Worm (Caenorhabditis elegans) whole organism, young adult: ENCODE data around the gene F59B10.2.

Experiments
- D2030.7 ChIP-seq: fragments of 200-800 bp; sonication (Bioruptor generic); IDR thresholded peaks from 2 replicates; pipeline ENCODE4 v1.3.6; 2022; ENCODE audit warnings: missing genetic modification reagents, missing genetic modification characterization, missing compliant biosample characterization
- T26A5.8 ChIP-seq: sonication (generic microtip); optimal IDR thresholded peaks from 2 replicates; lab custom pipeline; 2016; ENCODE audit warnings: missing genetic modification characterization, missing compliant biosample characterization
- ama-1 ChIP-seq, 3 experiments: fragments of 150-350 bp in 1 of 3; sonication (generic microtip) in 2 of 3; optimal IDR thresholded peaks; 2 replicates each; lab custom pipeline; 2014 to 2018; ENCODE audit warnings: missing biosample characterization in 2 of 3, missing genetic modification characterization in 2 of 3, missing genetic modification reagents in 2 of 3
- attf-3 ChIP-seq: fragments of 200-800 bp; sonication (Bioruptor generic); conservative IDR thresholded peaks from 2 replicates; pipeline ENCODE4 v1.3.6; 2022; ENCODE audit warnings: missing genetic modification reagents, missing genetic modification characterization, missing compliant biosample characterization
- ceh-100 ChIP-seq: fragments of 200-800 bp; sonication (Bioruptor generic); IDR thresholded peaks from 2 replicates; pipeline ENCODE4 v1.3.6; 2022; ENCODE audit warnings: missing genetic modification reagents, missing genetic modification characterization, missing compliant biosample characterization
- efl-1 ChIP-seq: fragments of 150-350 bp; optimal IDR thresholded peaks from 2 replicates; lab custom pipeline; 2014; ENCODE audit warnings: missing biosample characterization, missing genetic modification reagents, missing genetic modification characterization
- egl-44 ChIP-seq: fragments of 200-800 bp; sonication (Bioruptor generic); IDR thresholded peaks from 2 replicates; pipeline ENCODE4 v1.3.6; 2022; ENCODE audit warnings: missing genetic modification reagents, missing genetic modification characterization, missing compliant biosample characterization
- egrh-3 ChIP-seq: fragments of 200-800 bp; sonication (Bioruptor generic); IDR thresholded peaks from 2 replicates; pipeline ENCODE4 v1.3.6; 2022; ENCODE audit warnings: missing genetic modification reagents, missing genetic modification characterization, missing compliant biosample characterization
- ets-4 ChIP-seq: fragments of 200-800 bp; sonication (Bioruptor generic); optimal IDR thresholded peaks from 2 replicates; lab custom pipeline; 2018; ENCODE audit warnings: mild to moderate bottlenecking, missing genetic modification characterization, missing compliant biosample characterization
- mcd-1 ChIP-seq: fragments of 200-800 bp; sonication (Bioruptor generic); IDR thresholded peaks from 2 replicates; pipeline ENCODE4 v1.3.6; 2022; ENCODE audit warnings: missing genetic modification reagents, missing genetic modification characterization, missing compliant biosample characterization
- sea-2 ChIP-seq: fragments of 200-800 bp; sonication (Bioruptor generic); IDR thresholded peaks from 2 replicates; pipeline ENCODE4 v1.3.6; 2022; ENCODE audit warnings: missing genetic modification characterization, missing compliant biosample characterization
- somi-1 ChIP-seq: fragments of 200-800 bp; sonication (Bioruptor generic); optimal IDR thresholded peaks from 2 replicates; lab custom pipeline; 2018; ENCODE audit warnings: mild to moderate bottlenecking, missing genetic modification characterization, missing compliant biosample characterization
- tbp1 ChIP-seq: fragments of 200-800 bp; sonication (Bioruptor generic); optimal IDR thresholded peaks from 2 replicates; lab custom pipeline; 2018; ENCODE audit warnings: mild to moderate bottlenecking, missing genetic modification characterization, missing compliant biosample characterization

DNA sequence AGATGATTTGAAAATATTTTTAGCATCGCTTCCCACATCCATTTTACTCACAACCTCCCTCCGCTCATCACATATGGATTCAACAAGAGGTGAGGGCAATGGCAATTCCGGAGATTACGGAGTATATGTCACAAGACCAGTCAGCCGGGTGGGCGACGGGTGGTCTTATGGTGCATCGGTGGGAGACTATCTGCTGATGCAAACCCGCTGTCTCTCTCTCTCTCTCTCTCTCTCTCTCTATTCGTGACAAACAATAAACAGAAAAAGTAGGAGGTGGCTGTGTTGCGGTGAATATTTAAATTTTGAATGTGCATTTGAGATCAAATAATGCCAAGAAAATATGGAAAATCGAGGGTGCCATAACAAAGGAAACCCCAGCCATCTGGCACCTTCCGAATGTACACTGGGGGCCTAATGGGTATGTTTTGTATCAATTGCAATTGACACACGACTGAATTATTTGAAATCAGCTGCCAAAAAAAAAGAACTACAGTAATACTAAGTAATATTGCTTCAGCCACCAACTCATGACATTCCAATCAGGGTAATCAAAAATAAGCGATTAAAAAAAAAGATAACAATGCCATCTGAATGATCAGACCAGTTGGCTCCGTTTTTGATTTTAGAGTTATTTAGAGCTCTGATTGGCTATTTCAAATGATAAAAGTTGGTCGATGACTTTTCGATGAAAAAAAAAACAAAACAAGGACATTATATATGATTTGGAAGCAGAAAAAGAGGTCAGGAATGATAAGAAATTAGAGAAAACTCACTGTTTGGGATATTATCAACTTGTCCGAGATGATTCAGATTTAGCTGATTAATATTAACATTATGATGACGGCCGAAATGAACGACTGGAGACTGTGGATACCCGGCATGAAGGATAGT, 38.4 kb upstream of the F59B10.2 start:
- TF ChIP-seq sea-2 (GFP tag; lab: Robert Waterston, UW) (no peak), D2030.7 (no peak), efl-1 (GFP tag; lab: Kevin White, UChicago) (no peak), mcd-1 (no peak; the same call in 1 of the 2 replicates), somi-1 (GFP tag; lab: Kevin White, UChicago) (no peak), attf-3 (no peak), ama-1 (optimal IDR thresholded peaks at IDR 0.05; lab: Kevin White, UChicago) (peak; percentile 94), ama-1 (GFP tag; optimal IDR thresholded peaks at IDR 0.05; lab: Kevin White, UChicago) (peak in 1 of 2 experiments; percentile 9), tbp1 (peak; percentile 21), egrh-3 (no peak), T26A5.8 (tag; lab: Kevin White, UChicago) (no peak), egl-44 (no peak), ets-4 (GFP tag; lab: Kevin White, UChicago) (peak; percentile 59), ceh-100 (GFP tag; lab: Robert Waterston, UW) (0 out of 2 replicates have a peak, but pooled peaks have one; percentile 9)
